Worm (Caenorhabditis elegans) whole organism, L1 larva: ENCODE measurements around the gene rsef-1.

Experiments used
- C04F5.9 ChIP-seq: sonication (generic microtip); optimal IDR thresholded peaks from 2 replicates; lab custom pipeline; 2016; ENCODE audit warnings: missing genetic modification characterization, missing compliant biosample characterization
- aha-1 ChIP-seq: fragments of 150-350 bp; optimal IDR thresholded peaks from 2 replicates; lab custom pipeline; 2014; ENCODE audit warnings: missing biosample characterization, missing genetic modification characterization
- blmp-1 ChIP-seq: fragments of 150-350 bp; optimal IDR thresholded peaks from 2 replicates; lab custom pipeline; 2014; ENCODE audit warnings: missing biosample characterization, missing genetic modification characterization
- ceh-63 ChIP-seq: fragments of 200-800 bp; sonication (Bioruptor generic); optimal IDR thresholded peaks from 2 replicates; lab custom pipeline; 2018; ENCODE audit warnings: mild to moderate bottlenecking, missing genetic modification characterization, missing compliant biosample characterization
- ceh-82 ChIP-seq, 3 experiments: fragments of 150-350 bp in 1 of 3; sonication (generic microtip) in 2 of 3; optimal IDR thresholded peaks; 2 replicates each; lab custom pipeline; 2014 to 2017; ENCODE audit warnings: missing biosample characterization in 3 of 3, missing genetic modification characterization in 3 of 3
- ceh-88 ChIP-seq: fragments of 200-800 bp; sonication (Bioruptor generic); IDR thresholded peaks from 2 replicates; pipeline ENCODE4 v1.3.6; 2022; ENCODE audit warnings: missing genetic modification characterization, missing compliant biosample characterization
- ces-1 ChIP-seq: fragments of 150-350 bp; optimal IDR thresholded peaks from 2 replicates; lab custom pipeline; 2014; ENCODE audit warnings: missing biosample characterization, missing genetic modification reagents, missing genetic modification characterization
- dpl-1 ChIP-seq, 3 experiments: fragments of 150-350 bp in 2 of 3; sonication (generic microtip) in 1 of 3; optimal IDR thresholded peaks; 2 replicates each; lab custom pipeline; 2014 to 2017; ENCODE audit warnings: missing biosample characterization in 3 of 3, missing genetic modification characterization in 3 of 3, missing genetic modification reagents in 3 of 3
- dsc-1 ChIP-seq: sonication (generic microtip); optimal IDR thresholded peaks from 2 replicates; lab custom pipeline; 2016; ENCODE audit warnings: mild to moderate bottlenecking, missing genetic modification characterization, missing compliant biosample characterization
- efl-1 ChIP-seq, 4 experiments: fragments of 150-350 bp; optimal IDR thresholded peaks in 3 of 4; peaks in 1 of 4; 1 replicate in 1 of 4; 2 replicates in 3 of 4; lab custom pipeline; 2014; ENCODE audit warnings: missing biosample characterization in 2 of 4, missing genetic modification characterization in 2 of 4, missing genetic modification reagents in 2 of 4
- efl-3 ChIP-seq: fragments of 200-800 bp; sonication (Bioruptor generic); optimal IDR thresholded peaks from 2 replicates; lab custom pipeline; 2018; ENCODE audit warnings: mild to moderate bottlenecking, missing genetic modification characterization, missing compliant biosample characterization
- egl-27 ChIP-seq, 2 experiments: fragments of 150-350 bp in 1 of 2; sonication (generic microtip); optimal IDR thresholded peaks; 3 replicates each; lab custom pipeline; 2017 to 2018; ENCODE audit warnings: missing biosample characterization in 2 of 2, missing genetic modification characterization in 2 of 2, missing genetic modification reagents in 2 of 2
- elt-3 ChIP-seq, 6 experiments: fragments of 150-350 bp in 1 of 6; sonication (generic microtip); optimal IDR thresholded peaks; 2 replicates each; lab custom pipeline; 2017 to 2018; ENCODE audit warnings: missing biosample characterization in 6 of 6, missing genetic modification characterization in 6 of 6, inconsistent platforms in 1 of 6
- ets-5 ChIP-seq: fragments of 200-800 bp; sonication (Bioruptor generic); IDR thresholded peaks from 2 replicates; pipeline ENCODE4 v1.3.6; 2022; ENCODE audit warnings: missing genetic modification characterization, missing compliant biosample characterization
- fos-1 ChIP-seq: fragments of 150-350 bp; optimal IDR thresholded peaks from 2 replicates; lab custom pipeline; 2014; ENCODE audit warnings: missing biosample characterization, missing genetic modification characterization
- hlh-17 ChIP-seq: fragments of 200-800 bp; sonication (Bioruptor generic); optimal IDR thresholded peaks from 2 replicates; lab custom pipeline; 2018; ENCODE audit warnings: missing genetic modification characterization, mild to moderate bottlenecking, missing compliant biosample characterization, moderate library complexity, borderline replicate concordance
- irx-1 ChIP-seq: sonication (generic microtip); optimal IDR thresholded peaks from 2 replicates; lab custom pipeline; 2016; ENCODE audit warnings: missing genetic modification characterization, missing compliant biosample characterization
- jun-1 ChIP-seq: fragments of 150-350 bp; optimal IDR thresholded peaks from 2 replicates; lab custom pipeline; 2014; ENCODE audit warnings: missing biosample characterization, missing genetic modification reagents, missing genetic modification characterization
- lin-13 ChIP-seq: fragments of 150-350 bp; optimal IDR thresholded peaks from 2 replicates; lab custom pipeline; 2014; ENCODE audit warnings: missing biosample characterization, missing genetic modification reagents, missing genetic modification characterization
- lin-14 ChIP-seq: fragments of 200-800 bp; sonication (Bioruptor generic); optimal IDR thresholded peaks from 2 replicates; lab custom pipeline; 2018; ENCODE audit warnings: mild to moderate bottlenecking, missing genetic modification characterization, moderate library complexity, missing compliant biosample characterization
- lin-35 ChIP-seq, 2 experiments: fragments of 150-350 bp; optimal IDR thresholded peaks; 2 replicates each; lab custom pipeline; 2014; ENCODE audit warnings: missing biosample characterization in 2 of 2, missing genetic modification characterization in 2 of 2, missing genetic modification reagents in 2 of 2
- lin-39 ChIP-seq: fragments of 150-350 bp; optimal IDR thresholded peaks from 2 replicates; lab custom pipeline; 2014; ENCODE audit warnings: missing biosample characterization, missing genetic modification reagents, missing genetic modification characterization
- lsy-2 ChIP-seq, 2 experiments: fragments of 150-350 bp; optimal IDR thresholded peaks; 2 replicates each; lab custom pipeline; 2014; ENCODE audit warnings: missing biosample characterization in 2 of 2, missing genetic modification characterization in 2 of 2
- mdl-1 ChIP-seq, 2 experiments: fragments of 150-350 bp; optimal IDR thresholded peaks; 2 replicates each; lab custom pipeline; 2014 to 2017; ENCODE audit warnings: missing biosample characterization in 2 of 2, missing genetic modification characterization in 2 of 2, inconsistent platforms in 1 of 2
- mep-1 ChIP-seq: fragments of 150-350 bp; optimal IDR thresholded peaks from 2 replicates; lab custom pipeline; 2014; ENCODE audit warnings: missing biosample characterization, missing genetic modification characterization
- nhr-19 ChIP-seq: fragments of 200-800 bp; sonication (Bioruptor generic); conservative IDR thresholded peaks from 2 replicates; pipeline ENCODE4 v1.3.6; 2022; ENCODE audit warnings: missing genetic modification characterization, missing compliant biosample characterization
- nhr-20 ChIP-seq: sonication (generic microtip); optimal IDR thresholded peaks from 2 replicates; lab custom pipeline; 2016; ENCODE audit warnings: mild to moderate bottlenecking, missing genetic modification characterization, missing compliant biosample characterization
- nhr-28 ChIP-seq: fragments of 150-350 bp; optimal IDR thresholded peaks from 2 replicates; lab custom pipeline; 2014; ENCODE audit warnings: missing biosample characterization, missing genetic modification characterization
- nhr-47 ChIP-seq: sonication (generic microtip); optimal IDR thresholded peaks from 2 replicates; lab custom pipeline; 2016; ENCODE audit warnings: mild to moderate bottlenecking, missing genetic modification characterization, moderate library complexity, missing compliant biosample characterization
- nhr-71 ChIP-seq: sonication (generic microtip); optimal IDR thresholded peaks from 2 replicates; lab custom pipeline; 2016; ENCODE audit warnings: mild to moderate bottlenecking, missing genetic modification characterization, moderate library complexity, missing compliant biosample characterization
- nhr-76 ChIP-seq: sonication (generic microtip); optimal IDR thresholded peaks from 2 replicates; lab custom pipeline; 2017; ENCODE audit warnings: missing biosample characterization, missing genetic modification characterization
- nhr-85 ChIP-seq: sonication (generic microtip); peaks from one replicate; lab custom pipeline; 2016; ENCODE audit warnings: missing genetic modification characterization, inconsistent platforms, missing compliant biosample characterization
- nhr-90 ChIP-seq: sonication (generic microtip); optimal IDR thresholded peaks from 2 replicates; lab custom pipeline; 2016; ENCODE audit warnings: mild to moderate bottlenecking, missing genetic modification characterization, missing compliant biosample characterization; ENCODE audit not compliant: poor library complexity
- pag-3 ChIP-seq: sonication (generic microtip); optimal IDR thresholded peaks from 2 replicates; lab custom pipeline; 2017; ENCODE audit warnings: missing genetic modification characterization, mild to moderate bottlenecking, missing compliant biosample characterization, antibody characterized with exemption, borderline replicate concordance; ENCODE audit not compliant: insufficient read depth
- pqm-1 ChIP-seq: sonication (generic microtip); optimal IDR thresholded peaks from 3 replicates; lab custom pipeline; 2017; ENCODE audit warnings: missing biosample characterization, missing genetic modification characterization
- rnt-1 ChIP-seq: sonication (generic microtip); optimal IDR thresholded peaks from 2 replicates; lab custom pipeline; 2016; ENCODE audit warnings: mild to moderate bottlenecking, missing genetic modification characterization, moderate library complexity, missing compliant biosample characterization
- snu-23 ChIP-seq: sonication (generic microtip); optimal IDR thresholded peaks from 2 replicates; lab custom pipeline; 2016; ENCODE audit warnings: missing genetic modification characterization, missing compliant biosample characterization
- sox-4 ChIP-seq: sonication (generic microtip); optimal IDR thresholded peaks from 2 replicates; lab custom pipeline; 2016; ENCODE audit warnings: missing genetic modification characterization, missing compliant biosample characterization
- sptf-1 ChIP-seq: fragments of 150-350 bp; optimal IDR thresholded peaks from 2 replicates; lab custom pipeline; 2014; ENCODE audit warnings: missing biosample characterization, missing genetic modification characterization
- sup-37 ChIP-seq: fragments of 200-800 bp; sonication (Bioruptor generic); optimal IDR thresholded peaks from 2 replicates; lab custom pipeline; 2018; ENCODE audit warnings: mild to moderate bottlenecking, missing genetic modification characterization, missing compliant biosample characterization
- swsn-7 ChIP-seq: sonication (generic microtip); optimal IDR thresholded peaks from 2 replicates; lab custom pipeline; 2016; ENCODE audit warnings: missing genetic modification characterization, missing compliant biosample characterization
- tbx-2 ChIP-seq: sonication (generic microtip); optimal IDR thresholded peaks from 2 replicates; lab custom pipeline; 2016; ENCODE audit warnings: missing genetic modification characterization, missing compliant biosample characterization
- unc-130 ChIP-seq: fragments of 150-350 bp; optimal IDR thresholded peaks from 2 replicates; lab custom pipeline; 2017; ENCODE audit warnings: missing biosample characterization, missing genetic modification characterization, inconsistent platforms
- vab-15 ChIP-seq: sonication (generic microtip); optimal IDR thresholded peaks from 2 replicates; lab custom pipeline; 2017; ENCODE audit warnings: missing genotype, mild to moderate bottlenecking, missing genetic modification characterization, missing compliant biosample characterization
- ztf-11 ChIP-seq, 2 experiments: sonication (generic microtip); optimal IDR thresholded peaks; 2 replicates each; lab custom pipeline; 2016 to 2017; ENCODE audit warnings: missing genetic modification characterization in 2 of 2, missing biosample characterization in 1 of 2, missing compliant biosample characterization in 1 of 2

rsef-1 gene

ce11 chrX:3092460-3092859 lies 33.3 kb upstream of the rsef-1 start:
- TF ChIP-seq nhr-90 (tag; lab: Kevin White, UChicago) (peak; percentile 23), ets-5 (no peak), nhr-71 (tag; lab: Kevin White, UChicago) (peak; percentile 12)

ce11 chrX:3091119-3091746 lies 32.0 kb upstream of the rsef-1 start:
- peak; percentile 6 for TF ChIP-seq nhr-85 (tag; lab: Kevin White, UChicago)
- no peak for TF ChIP-seq lin-14 (GFP tag; lab: Kevin White, UChicago)
- TF ChIP-seq, all 84 proteins: peak for 1

ce11 chrX:3089894-3090414 lies 30.8 kb upstream of the rsef-1 start:
- no peak for TF ChIP-seq ztf-11 (tag; optimal IDR thresholded peaks at IDR 0.05; lab: Kevin White, UChicago)
- no peak for TF ChIP-seq efl-3 (GFP tag; lab: Kevin White, UChicago)
- peak; percentile 68 for TF ChIP-seq aha-1 (tag; lab: Kevin White, UChicago)
- TF ChIP-seq irx-1, result no peak
- TF ChIP-seq sptf-1 (tag; lab: Kevin White, UChicago), result no peak
- TF ChIP-seq dsc-1, result peak; percentile 35
- TF ChIP-seq efl-1 (optimal IDR thresholded peaks at IDR 0.05; lab: Kevin White, UChicago), result peak; percentile 4 to 11
- TF ChIP-seq efl-1 (GFP tag; optimal IDR thresholded peaks at IDR 0.05 in 1 of 2; lab: Kevin White, UChicago), result peak in 1 of 2 experiments; percentile 92
- no peak for TF ChIP-seq hlh-17 (GFP tag; lab: Kevin White, UChicago)
- TF ChIP-seq nhr-76 (tag; lab: Kevin White, UChicago), result no peak
- peak in 1 of 2 experiments; percentile 57 for TF ChIP-seq mdl-1 (tag; optimal IDR thresholded peaks at IDR 0.05; lab: Kevin White, UChicago)
- TF ChIP-seq lsy-2 (tag; optimal IDR thresholded peaks at IDR 0.05; lab: Kevin White, UChicago), result peak in 1 of 2 experiments; percentile 34
- TF ChIP-seq snu-23 (GFP tag; lab: Kevin White, UChicago), result peak; percentile 66
- TF ChIP-seq ces-1, result no peak
- TF ChIP-seq dpl-1 (GFP tag; optimal IDR thresholded peaks at IDR 0.05; lab: Kevin White, UChicago), result no peak
- TF ChIP-seq vab-15 (tag; lab: Kevin White, UChicago), result no peak
- no peak for TF ChIP-seq jun-1 (tag; lab: Kevin White, UChicago)
- TF ChIP-seq rnt-1 (tag; lab: Kevin White, UChicago), result peak; percentile 59
- peak; percentile 74 for TF ChIP-seq nhr-85 (tag; lab: Kevin White, UChicago)
- TF ChIP-seq swsn-7, result peak; percentile 40
- TF ChIP-seq nhr-20 (tag; lab: Kevin White, UChicago), result peak; percentile 62
- TF ChIP-seq pag-3 (tag; lab: Kevin White, UChicago), result peak; percentile 24
- peak; percentile 90 for TF ChIP-seq lin-14 (GFP tag; lab: Kevin White, UChicago)
- TF ChIP-seq blmp-1 (tag; lab: Kevin White, UChicago), result peak; percentile 14
- no peak for TF ChIP-seq ets-5
- peak; percentile 51; the same call in 1 of the 2 replicates for TF ChIP-seq nhr-19 (GFP tag; lab: Robert Waterston, UW)
- TF ChIP-seq nhr-47 (tag; lab: Kevin White, UChicago), result peak; percentile 48
- TF ChIP-seq lin-39 (tag; lab: Kevin White, UChicago), result no peak
- peak; percentile 54 for TF ChIP-seq tbx-2 (tag; lab: Kevin White, UChicago)
- TF ChIP-seq ceh-63 (GFP tag; lab: Kevin White, UChicago), result peak; percentile 36
- no peak for TF ChIP-seq lin-13 (GFP tag; lab: Kevin White, UChicago)
- no peak for TF ChIP-seq nhr-28
- TF ChIP-seq sox-4 (tag; lab: Kevin White, UChicago), result no peak
- peak in 5 of 6 experiments; percentile 25 to 72 (median 42) for TF ChIP-seq elt-3 (tag; optimal IDR thresholded peaks at IDR 0.05; lab: Kevin White, UChicago)
- peak; percentile 25 for TF ChIP-seq pqm-1
- peak in 1 of 2 experiments; percentile 52 for TF ChIP-seq lin-35 (GFP tag; optimal IDR thresholded peaks at IDR 0.05; lab: Kevin White, UChicago)
- TF ChIP-seq sup-37, result no peak
- no peak for TF ChIP-seq C04F5.9 (tag; lab: Kevin White, UChicago)
- TF ChIP-seq unc-130 (tag; lab: Kevin White, UChicago), result peak; percentile 38
- no peak for TF ChIP-seq fos-1 (tag; lab: Kevin White, UChicago)
- peak; percentile 31; the same call in 1 of the 2 replicates for TF ChIP-seq ceh-88 (GFP tag; lab: Robert Waterston, UW)
- no peak for TF ChIP-seq egl-27 (tag; optimal IDR thresholded peaks at IDR 0.05; lab: Kevin White, UChicago)
- TF ChIP-seq nhr-90 (tag; lab: Kevin White, UChicago), result peak; percentile 35
- TF ChIP-seq ceh-82 (tag; optimal IDR thresholded peaks at IDR 0.05; lab: Kevin White, UChicago), result peak in 1 of 3 experiments; percentile 65
- peak; percentile 49 for TF ChIP-seq mep-1 (tag; lab: Kevin White, UChicago)
